Fruit fly (Drosophila melanogaster): ENCODE measurements around the gene Ptpmeg.

Gene Ptpmeg

dm6 chr3L:341052-341852, 13.4 kb downstream of the Ptpmeg start (continued):
- no peak for TF ChIP-seq bowl (GFP tag; IDR thresholded peaks at IDR 0.05)
- TF ChIP-seq CG17612 (GFP tag; IDR thresholded peaks at IDR 0.05): no peak
- TF ChIP-seq PHDP (tag; optimal IDR thresholded peaks at IDR 0.05): no peak
- peak; percentile 4 for TF ChIP-seq CG15269 (tag; optimal IDR thresholded peaks at IDR 0.05)
- no peak for TF ChIP-seq CG10565 (GFP tag; optimal IDR thresholded peaks at IDR 0.05)
- TF ChIP-seq row (GFP tag; IDR thresholded peaks at IDR 0.05): no peak
- no peak for TF ChIP-seq tgo (GFP tag; IDR thresholded peaks at IDR 0.05)
- TF ChIP-seq ttk (GFP tag; IDR thresholded peaks at IDR 0.05): no peak
- TF ChIP-seq bigmax (GFP tag; optimal IDR thresholded peaks at IDR 0.05): no peak
- TF ChIP-seq Bgb (GFP tag; IDR thresholded peaks at IDR 0.05; ENCODE audit: partially characterized antibody): peak; percentile 26; the same call in 1 of the 2 replicates
- TF ChIP-seq NK7.1 (GFP tag; optimal IDR thresholded peaks at IDR 0.05): no peak
- TF ChIP-seq pros (GFP tag; optimal IDR thresholded peaks at IDR 0.05): peak; percentile 62
- TF ChIP-seq Jarid2 (GFP tag; optimal IDR thresholded peaks at IDR 0.05): peak; percentile 43
- TF ChIP-seq Deaf1 (tag; optimal IDR thresholded peaks at IDR 0.05): peak; percentile 60
- peak; percentile 26 for TF ChIP-seq CG12769 (tag; optimal IDR thresholded peaks at IDR 0.05)
- peak; percentile 41 for TF ChIP-seq sd (tag; optimal IDR thresholded peaks at IDR 0.05)
- TF ChIP-seq Rfx (GFP tag; IDR thresholded peaks at IDR 0.05): no peak
- TF ChIP-seq chinmo (GFP tag; IDR thresholded peaks at IDR 0.05; ENCODE audit: partially characterized antibody): peak; percentile 81; the same call in 2 of the 4 replicates
- TF ChIP-seq CG5245 (GFP tag; optimal IDR thresholded peaks at IDR 0.05): no peak
- TF ChIP-seq mirr (GFP tag; optimal IDR thresholded peaks at IDR 0.05): peak; percentile 0
- peak; percentile 1 for TF ChIP-seq sug (tag; optimal IDR thresholded peaks at IDR 0.05)
- TF ChIP-seq Xbp1 (GFP tag; optimal IDR thresholded peaks at IDR 0.05): no peak
- TF ChIP-seq CG13894 (tag; optimal IDR thresholded peaks at IDR 0.05): peak; percentile 45

- no peak for TF ChIP-seq dmrt11E (tag; optimal IDR thresholded peaks at IDR 0.05)
- TF ChIP-seq Lhr (GFP tag; optimal IDR thresholded peaks at IDR 0.05): peak; percentile 44
- peak; percentile 91 for TF ChIP-seq CTCF (GFP tag; optimal IDR thresholded peaks at IDR 0.05)
- TF ChIP-seq ewg (GFP tag; optimal IDR thresholded peaks at IDR 0.05): peak; percentile 57
- peak; percentile 89 for TF ChIP-seq onecut (GFP tag; IDR thresholded peaks at IDR 0.05)
- no peak for TF ChIP-seq pb (GFP tag; optimal IDR thresholded peaks at IDR 0.05)
- 0 out of 4 replicates have a peak, but pooled peaks have one; percentile 53 for TF ChIP-seq chinmo (GFP tag; IDR thresholded peaks at IDR 0.05; ENCODE audit: partially characterized antibody)
- TF ChIP-seq CG1603 (tag; optimal IDR thresholded peaks at IDR 0.05): peak; percentile 15
- TF ChIP-seq dmrt99B (tag; optimal IDR thresholded peaks at IDR 0.05): no peak
- no peak for TF ChIP-seq HHEX (GFP tag; optimal IDR thresholded peaks at IDR 0.05)
- peak; percentile 69 for TF ChIP-seq Nf-YC (tag; optimal IDR thresholded peaks at IDR 0.05)
- peak; percentile 9 for TF ChIP-seq CG15514 (GFP tag; optimal IDR thresholded peaks at IDR 0.05)
- TF ChIP-seq fu2 (GFP tag; optimal IDR thresholded peaks at IDR 0.05): no peak
- peak; percentile 12; the same call in 1 of the 2 replicates for TF ChIP-seq amos (GFP tag; IDR thresholded peaks at IDR 0.05; ENCODE audit: partially characterized antibody)
- no peak for TF ChIP-seq gsb-n (tag; optimal IDR thresholded peaks at IDR 0.05)
- TF ChIP-seq MBD-R2 (GFP tag; IDR thresholded peaks at IDR 0.05): peak; percentile 19; the same call in 1 of the 2 replicates
- 0 out of 2 replicates have a peak, but pooled peaks have one; percentile 13 for TF ChIP-seq Adf1 (GFP tag; IDR thresholded peaks at IDR 0.05)
- peak; percentile 8 for TF ChIP-seq exex (tag; optimal IDR thresholded peaks at IDR 0.05)
- TF ChIP-seq CG8089 (GFP tag; optimal IDR thresholded peaks at IDR 0.05): no peak
- no peak for TF ChIP-seq Ada2b (GFP tag; IDR thresholded peaks at IDR 0.05)
- TF ChIP-seq E2f2 (GFP tag; IDR thresholded peaks at IDR 0.05): peak; percentile 22
- TF ChIP-seq CG6175 (GFP tag; IDR thresholded peaks at IDR 0.05): no peak
- TF ChIP-seq CG17385 (GFP tag; optimal IDR thresholded peaks at IDR 0.05): no peak
- TF ChIP-seq CG14441 (GFP tag; IDR thresholded peaks at IDR 0.05): no peak
- peak; percentile 11 for TF ChIP-seq sug (tag; optimal IDR thresholded peaks at IDR 0.05)
- TF ChIP-seq her (GFP tag; optimal IDR thresholded peaks at IDR 0.05): peak; percentile 81
- TF ChIP-seq CG12769 (tag; optimal IDR thresholded peaks at IDR 0.05): peak; percentile 75
- TF ChIP-seq CG8290 (GFP tag; optimal IDR thresholded peaks at IDR 0.05): no peak
- TF ChIP-seq CG8290 (tag; optimal IDR thresholded peaks at IDR 0.05): peak in 1 of 2 experiments; percentile 38
These were observed 14.9 kb downstream of the Ptpmeg start, which contains the start of gene mthl10 for dm6 chr3L:342839-343238. mthl10 (minus strand) TSS chr3L:342915.

All from whole organism, embryonic.